Worm (Caenorhabditis elegans) whole organism, early embryonic: ENCODE results near the gene ZK287.7.

Source experiments
- B0310.2 ChIP-seq: sonication (generic microtip); optimal IDR thresholded peaks from 2 replicates; lab custom pipeline; 2016; ENCODE audit warnings: mild to moderate bottlenecking, missing genetic modification characterization, missing compliant biosample characterization
- F13C5.2 ChIP-seq: sonication (generic microtip); optimal IDR thresholded peaks from 2 replicates; lab custom pipeline; 2017; ENCODE audit warnings: mild to moderate bottlenecking, missing genetic modification characterization, inconsistent platforms, missing compliant biosample characterization
- aly-1 ChIP-seq: sonication (generic microtip); optimal IDR thresholded peaks from 2 replicates; lab custom pipeline; 2016; ENCODE audit warnings: missing genetic modification characterization, missing compliant biosample characterization
- ama-1 ChIP-seq: fragments of 150-350 bp; optimal IDR thresholded peaks from 2 replicates; lab custom pipeline; 2014
- ceh-13 ChIP-seq: fragments of 200-800 bp; sonication (Bioruptor generic); optimal IDR thresholded peaks from 2 replicates; lab custom pipeline; 2018; ENCODE audit warnings: mild to moderate bottlenecking, missing genetic modification characterization, missing compliant biosample characterization
- ceh-36 ChIP-seq: sonication (generic microtip); optimal IDR thresholded peaks from 2 replicates; lab custom pipeline; 2016; ENCODE audit warnings: missing genetic modification characterization, inconsistent platforms, missing compliant biosample characterization
- ets-7 ChIP-seq: sonication (generic microtip); optimal IDR thresholded peaks from 2 replicates; lab custom pipeline; 2016; ENCODE audit warnings: missing genotype, missing genetic modification characterization, missing compliant biosample characterization
- flt-1 ChIP-seq: fragments of 200-800 bp; sonication (Bioruptor generic); IDR thresholded peaks from 2 replicates; pipeline ENCODE4 v1.3.6; 2022; ENCODE audit warnings: missing genetic modification characterization, missing compliant biosample characterization
- hmbx-1 ChIP-seq: sonication (generic microtip); optimal IDR thresholded peaks from 2 replicates; lab custom pipeline; 2016; ENCODE audit warnings: mild to moderate bottlenecking, missing genetic modification characterization, missing compliant biosample characterization
- hmg-4 ChIP-seq: fragments of 200-800 bp; sonication (Bioruptor generic); optimal IDR thresholded peaks from 2 replicates; lab custom pipeline; 2018; ENCODE audit warnings: mild to moderate bottlenecking, missing genetic modification characterization, missing compliant biosample characterization
- hnd-1 ChIP-seq: sonication (generic microtip); optimal IDR thresholded peaks from 2 replicates; lab custom pipeline; 2016; ENCODE audit warnings: missing genetic modification characterization, missing compliant biosample characterization
- pes-1 ChIP-seq: fragments of 200-800 bp; sonication (Bioruptor generic); IDR thresholded peaks from 2 replicates; pipeline ENCODE4 v1.3.6; 2022; ENCODE audit warnings: missing genetic modification reagents, missing genetic modification characterization, missing compliant biosample characterization
- scrt-1 ChIP-seq: fragments of 200-800 bp; sonication (Bioruptor generic); IDR thresholded peaks from 2 replicates; pipeline ENCODE4 v1.3.6; 2022; ENCODE audit warnings: missing genetic modification characterization, missing compliant biosample characterization
- sea-1 ChIP-seq: fragments of 200-800 bp; sonication (Bioruptor generic); conservative IDR thresholded peaks from 2 replicates; pipeline ENCODE4 v1.3.6; 2022; ENCODE audit warnings: missing genetic modification characterization, missing compliant biosample characterization
- tbx-11 ChIP-seq: fragments of 200-800 bp; sonication (Bioruptor generic); IDR thresholded peaks from 2 replicates; pipeline ENCODE4 v1.3.6; 2022; ENCODE audit warnings: missing genetic modification characterization, missing compliant biosample characterization
- tbx-37 ChIP-seq: fragments of 200-800 bp; sonication (Bioruptor generic); conservative IDR thresholded peaks from 2 replicates; pipeline ENCODE4 v1.3.6; 2022; ENCODE audit warnings: missing genetic modification reagents, missing genetic modification characterization, missing compliant biosample characterization
- tra-4 ChIP-seq: sonication (generic microtip); optimal IDR thresholded peaks from 2 replicates; lab custom pipeline; 2017; ENCODE audit warnings: missing genetic modification characterization, missing compliant biosample characterization

Gene ZK287.7

ce11 chrV:9730743-9731706 is 38.2 kb downstream of the ZK287.7 start:
- TF ChIP-seq sea-1 (peak; percentile 49; the same call in 1 of the 2 replicates), flt-1 (GFP tag; lab: Robert Waterston, UW) (peak; percentile 42; the same call in 1 of the 2 replicates), tbx-37 (GFP tag; lab: Robert Waterston, UW) (0 out of 2 replicates have a peak, but pooled peaks have one; percentile 13), ceh-13 (GFP tag; lab: Kevin White, UChicago) (no peak), aly-1 (tag; lab: Kevin White, UChicago) (no peak), B0310.2 (peak; percentile 70), scrt-1 (GFP tag; lab: Robert Waterston, UW) (no peak), ets-7 (tag; lab: Kevin White, UChicago) (peak; percentile 16), ama-1 (lab: Kevin White, UChicago) (peak; percentile 81), hmg-4 (GFP tag; lab: Kevin White, UChicago) (peak; percentile 87), F13C5.2 (tag; lab: Kevin White, UChicago) (peak; percentile 46), tbx-11 (GFP tag; lab: Robert Waterston, UW) (no peak)

- no peak for TF ChIP-seq ets-7 (tag; lab: Kevin White, UChicago)
- TF ChIP-seq ama-1 (lab: Kevin White, UChicago): no peak
- no peak for TF ChIP-seq tbx-11 (GFP tag; lab: Robert Waterston, UW)
Measured at ce11 chrV:9731852-9732251, 39.0 kb downstream of the ZK287.7 start.

ce11 chrV:9733920-9734454 is 41.1 kb downstream of the ZK287.7 start, which contains the start of gene cal-7:
Gene cal-7, plus strand, starts transcription at chrV:9734103.
- no peak for TF ChIP-seq aly-1 (tag; lab: Kevin White, UChicago)
- no peak for TF ChIP-seq tra-4 (tag; lab: Kevin White, UChicago)
- no peak for TF ChIP-seq hnd-1 (tag; lab: Kevin White, UChicago)
- TF ChIP-seq hmbx-1 (tag; lab: Kevin White, UChicago): no peak

ce11 chrV:9737287-9737686 is 44.4 kb downstream of the ZK287.7 start, which contains the start of gene aqp-4:
Gene aqp-4, plus strand, starts transcription at chrV:9737556.
- TF ChIP-seq scrt-1 (GFP tag; lab: Robert Waterston, UW) (no peak), tra-4 (tag; lab: Kevin White, UChicago) (no peak), sea-1 (no peak), pes-1 (GFP tag; lab: Robert Waterston, UW) (no peak), aly-1 (tag; lab: Kevin White, UChicago) (no peak)

- TF ChIP-seq tbx-37 (GFP tag; lab: Robert Waterston, UW): no peak
- no peak for TF ChIP-seq pes-1 (GFP tag; lab: Robert Waterston, UW)
- TF ChIP-seq tra-4 (tag; lab: Kevin White, UChicago): no peak
- TF ChIP-seq ets-7 (tag; lab: Kevin White, UChicago): no peak
- TF ChIP-seq scrt-1 (GFP tag; lab: Robert Waterston, UW): no peak
- TF ChIP-seq hnd-1 (tag; lab: Kevin White, UChicago): no peak
- no peak for TF ChIP-seq F13C5.2 (tag; lab: Kevin White, UChicago)
- TF ChIP-seq hmg-4 (GFP tag; lab: Kevin White, UChicago): no peak
- TF ChIP-seq ama-1 (lab: Kevin White, UChicago): no peak
- no peak for TF ChIP-seq tbx-11 (GFP tag; lab: Robert Waterston, UW)
- no peak for TF ChIP-seq ceh-36 (tag; lab: Kevin White, UChicago)
- no peak for TF ChIP-seq sea-1
- TF ChIP-seq aly-1 (tag; lab: Kevin White, UChicago): no peak
- no peak for TF ChIP-seq flt-1 (GFP tag; lab: Robert Waterston, UW)
- TF ChIP-seq B0310.2: no peak
- TF ChIP-seq ceh-13 (GFP tag; lab: Kevin White, UChicago): no peak
- no peak for TF ChIP-seq hmbx-1 (tag; lab: Kevin White, UChicago)
Measured at ce11 chrV:9738077-9738705, 45.3 kb downstream of the ZK287.7 start.

ce11 chrV:9739402-9739801 is 46.5 kb downstream of the ZK287.7 start, which contains the start of gene marc-1:
Gene marc-1, plus strand, starts transcription at chrV:9739702.
- no peak for TF ChIP-seq flt-1 (GFP tag; lab: Robert Waterston, UW)
- TF ChIP-seq ceh-36 (tag; lab: Kevin White, UChicago): no peak
- TF ChIP-seq scrt-1 (GFP tag; lab: Robert Waterston, UW): no peak
- TF ChIP-seq hmbx-1 (tag; lab: Kevin White, UChicago): no peak
- no peak for TF ChIP-seq aly-1 (tag; lab: Kevin White, UChicago)
- TF ChIP-seq ama-1 (lab: Kevin White, UChicago): no peak
- TF ChIP-seq tbx-11 (GFP tag; lab: Robert Waterston, UW): no peak
- TF ChIP-seq F13C5.2 (tag; lab: Kevin White, UChicago): no peak
- no peak for TF ChIP-seq hnd-1 (tag; lab: Kevin White, UChicago)
- no peak for TF ChIP-seq tbx-37 (GFP tag; lab: Robert Waterston, UW)

- TF ChIP-seq flt-1 (GFP tag; lab: Robert Waterston, UW) (no peak), B0310.2 (no peak), pes-1 (GFP tag; lab: Robert Waterston, UW) (no peak), ceh-36 (tag; lab: Kevin White, UChicago) (no peak), tbx-37 (GFP tag; lab: Robert Waterston, UW) (no peak), ama-1 (lab: Kevin White, UChicago) (no peak), hmbx-1 (tag; lab: Kevin White, UChicago) (no peak), ceh-13 (GFP tag; lab: Kevin White, UChicago) (no peak), hnd-1 (tag; lab: Kevin White, UChicago) (no peak), aly-1 (tag; lab: Kevin White, UChicago) (no peak), F13C5.2 (tag; lab: Kevin White, UChicago) (no peak), tra-4 (tag; lab: Kevin White, UChicago) (no peak), scrt-1 (GFP tag; lab: Robert Waterston, UW) (no peak), ets-7 (tag; lab: Kevin White, UChicago) (no peak)
Measured at ce11 chrV:9740858-9741257, 48.0 kb downstream of the ZK287.7 start, which contains the start of gene sta-2. Gene sta-2, plus strand, starts transcription at chrV:9741206.
